Worm (Caenorhabditis elegans): ENCODE results near the gene abu-10.

abu-10 gene

ce11 chrX:3821609-3822008, 23.6 kb downstream of the abu-10 start:
- TF ChIP-seq T07F8.4 (tag; optimal IDR thresholded peaks at IDR 0.05) (no peak), pbrm-1 (GFP tag; IDR thresholded peaks at IDR 0.05) (0 out of 2 replicates have a peak, but pooled peaks have one; percentile 6), ceh-100 (GFP tag; IDR thresholded peaks at IDR 0.05) (no peak), zfh-2 (GFP tag; conservative IDR thresholded peaks at IDR 0.05) (peak; percentile 65)

DNA sequence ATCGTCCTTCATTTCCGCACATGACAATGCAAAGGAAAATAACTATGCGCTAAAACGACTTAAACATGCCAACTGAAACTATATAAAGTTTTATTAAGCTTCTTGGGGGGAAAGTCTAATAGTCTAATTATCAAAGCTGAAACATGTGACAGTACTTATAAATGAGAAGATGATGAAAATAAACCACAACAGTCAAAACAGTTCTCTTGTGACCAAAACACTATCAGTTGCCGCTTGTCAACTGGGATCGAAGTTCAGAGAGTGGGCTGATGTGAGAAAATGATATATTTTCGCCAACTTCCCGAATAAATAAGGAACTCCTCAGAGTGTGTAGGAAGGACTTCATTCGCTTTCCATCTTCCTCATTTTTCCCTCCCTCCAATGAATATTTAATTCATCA, 24.1 kb downstream of the abu-10 start:
- TF ChIP-seq ztf-28 (GFP tag; IDR thresholded peaks at IDR 0.05): no peak
- peak; percentile 48 for TF ChIP-seq nhr-80 (tag; optimal IDR thresholded peaks at IDR 0.05)

- TF ChIP-seq rcor-1 (GFP tag; IDR thresholded peaks at IDR 0.05) (no peak), akir-1 (GFP tag; optimal IDR thresholded peaks at IDR 0.05) (no peak), lsl-1 (GFP tag; optimal IDR thresholded peaks at IDR 0.05) (no peak), F33H1.4 (GFP tag; IDR thresholded peaks at IDR 0.05) (no peak), ztf-3 (GFP tag; optimal IDR thresholded peaks at IDR 0.05) (no peak), tbp1 (GFP tag; optimal IDR thresholded peaks at IDR 0.05) (no peak), nfya-1 (tag; optimal IDR thresholded peaks at IDR 0.05; ENCODE audit: borderline replicate concordance, insufficient read depth) (no peak), snpc-4 (GFP tag; optimal IDR thresholded peaks at IDR 0.05) (no peak), snpc-4 (tag; optimal IDR thresholded peaks at IDR 0.05) (peak in 1 of 4 experiments; percentile 14), attf-5 (GFP tag; optimal IDR thresholded peaks at IDR 0.05) (no peak), tlf-1 (GFP tag; optimal IDR thresholded peaks at IDR 0.05) (no peak), F49E8.2 (tag; optimal IDR thresholded peaks at IDR 0.05; ENCODE audit: insufficient read depth) (no peak), cebp-1 (GFP tag; IDR thresholded peaks at IDR 0.05) (no peak; the same call in 1 of the 2 replicates), cebp-1 (tag; optimal IDR thresholded peaks at IDR 0.05) (peak; percentile 66), let-607 (tag; optimal IDR thresholded peaks at IDR 0.05) (peak; percentile 39 to 79), ets-4 (GFP tag; optimal IDR thresholded peaks at IDR 0.05) (peak; percentile 67), mcd-1 (GFP tag; IDR thresholded peaks at IDR 0.05) (no peak), lin-54 (GFP tag; optimal IDR thresholded peaks at IDR 0.05) (no peak), lin-40 (tag; optimal IDR thresholded peaks at IDR 0.05) (peak; percentile 39), egl-18 (GFP tag; IDR thresholded peaks at IDR 0.05) (no peak), dox-1 (GFP tag; IDR thresholded peaks at IDR 0.05) (no peak), lir-1 (GFP tag; conservative IDR thresholded peaks at IDR 0.05) (no peak), madf-10 (tag; optimal IDR thresholded peaks at IDR 0.05) (peak; percentile 34), B0035.1 (tag; optimal IDR thresholded peaks at IDR 0.05) (no peak), lin-35 (GFP tag; optimal IDR thresholded peaks at IDR 0.05) (peak in 1 of 3 experiments; percentile 1), chd-7 (tag; optimal IDR thresholded peaks at IDR 0.05) (peak; percentile 24), F22D6.2 (tag; optimal IDR thresholded peaks at IDR 0.05) (no peak), ceh-40 (GFP tag; IDR thresholded peaks at IDR 0.05) (no peak), unc-62 (GFP tag; optimal IDR thresholded peaks at IDR 0.05) (peak; percentile 32), snpc-1.3 (tag; optimal IDR thresholded peaks at IDR 0.05; ENCODE audit: insufficient read depth) (no peak), nhr-80 (tag; optimal IDR thresholded peaks at IDR 0.05) (peak; percentile 97), ztf-22 (GFP tag; optimal IDR thresholded peaks at IDR 0.05) (peak; percentile 68), ztf-6 (GFP tag; IDR thresholded peaks at IDR 0.05) (no peak), F55B11.4 (tag; optimal IDR thresholded peaks at IDR 0.05; ENCODE audit: borderline replicate concordance, insufficient read depth) (no peak), K11D2.4 (GFP tag; IDR thresholded peaks at IDR 0.05) (no peak), egl-44 (GFP tag; IDR thresholded peaks at IDR 0.05) (no peak), lin-26 (GFP tag; IDR thresholded peaks at IDR 0.05) (no peak), pha-4 (tag; optimal IDR thresholded peaks at IDR 0.05) (peak; percentile 1), ama-1 (optimal IDR thresholded peaks at IDR 0.05) (no peak), ama-1 (GFP tag; optimal IDR thresholded peaks at IDR 0.05) (no peak)
Observed at ce11 chrX:3823869-3824268, 25.9 kb downstream of the abu-10 start.
